Worm (Caenorhabditis elegans): ENCODE results near the gene M01F1.4.

ce11 chrIII:3480950-3481349 lies 28.9 kb downstream of the M01F1.4 start:
- TF ChIP-seq nfya-1 (tag; optimal IDR thresholded peaks at IDR 0.05; ENCODE audit: insufficient read depth), result no peak
- TF ChIP-seq nhr-12 (tag; optimal IDR thresholded peaks at IDR 0.05), result no peak
- TF ChIP-seq unc-39 (tag; optimal IDR thresholded peaks at IDR 0.05), result no peak
- TF ChIP-seq nhr-76 (tag; optimal IDR thresholded peaks at IDR 0.05), result no peak
- no peak for TF ChIP-seq ama-1 (optimal IDR thresholded peaks at IDR 0.05)
- TF ChIP-seq nhr-11 (tag; optimal IDR thresholded peaks at IDR 0.05), result no peak
- no peak for TF ChIP-seq nhr-237 (tag; optimal IDR thresholded peaks at IDR 0.05)
- no peak for TF ChIP-seq ztf-11 (tag; optimal IDR thresholded peaks at IDR 0.05)
- no peak for TF ChIP-seq snpc-4 (tag; optimal IDR thresholded peaks at IDR 0.05)
- TF ChIP-seq lin-39 (tag; optimal IDR thresholded peaks at IDR 0.05), result no peak
- no peak for TF ChIP-seq jun-1 (tag; optimal IDR thresholded peaks at IDR 0.05)
- no peak for TF ChIP-seq nhr-77 (tag; optimal IDR thresholded peaks at IDR 0.05)
- TF ChIP-seq elt-1 (tag; optimal IDR thresholded peaks at IDR 0.05), result no peak
- TF ChIP-seq mdl-1 (tag; optimal IDR thresholded peaks at IDR 0.05), result no peak

Data from whole organism, L3 larva.